Worm (Caenorhabditis elegans): Measurements from ENCODE around the gene F23B12.4.

ce11 chrV:14456626-14457025 is 15.7 kb downstream of the F23B12.4 start, which contains the start of gene bmk-1:
- TF ChIP-seq egl-27 (tag; optimal IDR thresholded peaks at IDR 0.05) = no peak
- TF ChIP-seq ztf-11 (tag; optimal IDR thresholded peaks at IDR 0.05) = no peak
- no peak for TF ChIP-seq lin-13 (GFP tag; optimal IDR thresholded peaks at IDR 0.05)
- TF ChIP-seq nhr-11 (tag; optimal IDR thresholded peaks at IDR 0.05) = no peak
- no peak for TF ChIP-seq jun-1 (tag; optimal IDR thresholded peaks at IDR 0.05)
- no peak for TF ChIP-seq ceh-82 (tag; optimal IDR thresholded peaks at IDR 0.05)
- TF ChIP-seq sdz-12 (GFP tag; optimal IDR thresholded peaks at IDR 0.05) = no peak
